Worm (Caenorhabditis elegans) whole organism, early embryonic: Measurements from ENCODE around the gene C17H12.12.

Experiments used
- B0310.2 ChIP-seq: sonication (generic microtip); optimal IDR thresholded peaks from 2 replicates; lab custom pipeline; 2016; ENCODE audit warnings: mild to moderate bottlenecking, missing genetic modification characterization, missing compliant biosample characterization
- aly-1 ChIP-seq: sonication (generic microtip); optimal IDR thresholded peaks from 2 replicates; lab custom pipeline; 2016; ENCODE audit warnings: missing genetic modification characterization, missing compliant biosample characterization
- ama-1 ChIP-seq: fragments of 150-350 bp; optimal IDR thresholded peaks from 2 replicates; lab custom pipeline; 2014
- ceh-36 ChIP-seq: sonication (generic microtip); optimal IDR thresholded peaks from 2 replicates; lab custom pipeline; 2016; ENCODE audit warnings: missing genetic modification characterization, inconsistent platforms, missing compliant biosample characterization
- ets-7 ChIP-seq: sonication (generic microtip); optimal IDR thresholded peaks from 2 replicates; lab custom pipeline; 2016; ENCODE audit warnings: missing genotype, missing genetic modification characterization, missing compliant biosample characterization
- flt-1 ChIP-seq: fragments of 200-800 bp; sonication (Bioruptor generic); IDR thresholded peaks from 2 replicates; pipeline ENCODE4 v1.3.6; 2022; ENCODE audit warnings: missing genetic modification characterization, missing compliant biosample characterization
- pes-1 ChIP-seq: fragments of 200-800 bp; sonication (Bioruptor generic); IDR thresholded peaks from 2 replicates; pipeline ENCODE4 v1.3.6; 2022; ENCODE audit warnings: missing genetic modification reagents, missing genetic modification characterization, missing compliant biosample characterization
- sea-1 ChIP-seq: fragments of 200-800 bp; sonication (Bioruptor generic); conservative IDR thresholded peaks from 2 replicates; pipeline ENCODE4 v1.3.6; 2022; ENCODE audit warnings: missing genetic modification characterization, missing compliant biosample characterization
- tra-4 ChIP-seq: sonication (generic microtip); optimal IDR thresholded peaks from 2 replicates; lab custom pipeline; 2017; ENCODE audit warnings: missing genetic modification characterization, missing compliant biosample characterization

- no peak for TF ChIP-seq flt-1 (GFP tag; lab: Robert Waterston, UW)
- TF ChIP-seq ama-1 (lab: Kevin White, UChicago) = no peak
- no peak for TF ChIP-seq tra-4 (tag; lab: Kevin White, UChicago)
- TF ChIP-seq ceh-36 = no peak
- TF ChIP-seq pes-1 (GFP tag; lab: Robert Waterston, UW) = no peak
- TF ChIP-seq B0310.2 (tag; lab: Kevin White, UChicago) = no peak
- TF ChIP-seq aly-1 = no peak
- TF ChIP-seq ets-7 (tag; lab: Kevin White, UChicago) = no peak
- no peak for TF ChIP-seq sea-1 (GFP tag; lab: Robert Waterston, UW)
These were observed 16.1 kb downstream of the C17H12.12 start, which contains the start of gene ceh-48 for ce11 chrIV:6811808-6812207.
